Worm (Caenorhabditis elegans) whole organism, early embryonic: ENCODE measurements around the gene slfl-5.

ENCODE experiments used
- B0310.2 ChIP-seq: sonication (generic microtip); optimal IDR thresholded peaks from 2 replicates; lab custom pipeline; 2016; ENCODE audit warnings: mild to moderate bottlenecking, missing genetic modification characterization, missing compliant biosample characterization
- F13C5.2 ChIP-seq: sonication (generic microtip); optimal IDR thresholded peaks from 2 replicates; lab custom pipeline; 2017; ENCODE audit warnings: mild to moderate bottlenecking, missing genetic modification characterization, inconsistent platforms, missing compliant biosample characterization
- aly-1 ChIP-seq: sonication (generic microtip); optimal IDR thresholded peaks from 2 replicates; lab custom pipeline; 2016; ENCODE audit warnings: missing genetic modification characterization, missing compliant biosample characterization
- ama-1 ChIP-seq: fragments of 150-350 bp; optimal IDR thresholded peaks from 2 replicates; lab custom pipeline; 2014
- ceh-13 ChIP-seq: fragments of 200-800 bp; sonication (Bioruptor generic); optimal IDR thresholded peaks from 2 replicates; lab custom pipeline; 2018; ENCODE audit warnings: mild to moderate bottlenecking, missing genetic modification characterization, missing compliant biosample characterization
- ceh-36 ChIP-seq: sonication (generic microtip); optimal IDR thresholded peaks from 2 replicates; lab custom pipeline; 2016; ENCODE audit warnings: missing genetic modification characterization, inconsistent platforms, missing compliant biosample characterization
- ets-7 ChIP-seq: sonication (generic microtip); optimal IDR thresholded peaks from 2 replicates; lab custom pipeline; 2016; ENCODE audit warnings: missing genotype, missing genetic modification characterization, missing compliant biosample characterization
- flt-1 ChIP-seq: fragments of 200-800 bp; sonication (Bioruptor generic); IDR thresholded peaks from 2 replicates; pipeline ENCODE4 v1.3.6; 2022; ENCODE audit warnings: missing genetic modification characterization, missing compliant biosample characterization
- hmbx-1 ChIP-seq: sonication (generic microtip); optimal IDR thresholded peaks from 2 replicates; lab custom pipeline; 2016; ENCODE audit warnings: mild to moderate bottlenecking, missing genetic modification characterization, missing compliant biosample characterization
- hmg-4 ChIP-seq: fragments of 200-800 bp; sonication (Bioruptor generic); optimal IDR thresholded peaks from 2 replicates; lab custom pipeline; 2018; ENCODE audit warnings: mild to moderate bottlenecking, missing genetic modification characterization, missing compliant biosample characterization
- hnd-1 ChIP-seq: sonication (generic microtip); optimal IDR thresholded peaks from 2 replicates; lab custom pipeline; 2016; ENCODE audit warnings: missing genetic modification characterization, missing compliant biosample characterization
- pes-1 ChIP-seq: fragments of 200-800 bp; sonication (Bioruptor generic); IDR thresholded peaks from 2 replicates; pipeline ENCODE4 v1.3.6; 2022; ENCODE audit warnings: missing genetic modification reagents, missing genetic modification characterization, missing compliant biosample characterization
- scrt-1 ChIP-seq: fragments of 200-800 bp; sonication (Bioruptor generic); IDR thresholded peaks from 2 replicates; pipeline ENCODE4 v1.3.6; 2022; ENCODE audit warnings: missing genetic modification characterization, missing compliant biosample characterization
- sea-1 ChIP-seq: fragments of 200-800 bp; sonication (Bioruptor generic); conservative IDR thresholded peaks from 2 replicates; pipeline ENCODE4 v1.3.6; 2022; ENCODE audit warnings: missing genetic modification characterization, missing compliant biosample characterization
- tbx-11 ChIP-seq: fragments of 200-800 bp; sonication (Bioruptor generic); IDR thresholded peaks from 2 replicates; pipeline ENCODE4 v1.3.6; 2022; ENCODE audit warnings: missing genetic modification characterization, missing compliant biosample characterization
- tbx-37 ChIP-seq: fragments of 200-800 bp; sonication (Bioruptor generic); conservative IDR thresholded peaks from 2 replicates; pipeline ENCODE4 v1.3.6; 2022; ENCODE audit warnings: missing genetic modification reagents, missing genetic modification characterization, missing compliant biosample characterization
- tra-4 ChIP-seq: sonication (generic microtip); optimal IDR thresholded peaks from 2 replicates; lab custom pipeline; 2017; ENCODE audit warnings: missing genetic modification characterization, missing compliant biosample characterization

slfl-5 gene

ce11 chrV:12197748-12198147, 47.1 kb downstream of the slfl-5 start:
- TF ChIP-seq tbx-37 (GFP tag; lab: Robert Waterston, UW), result no peak
- TF ChIP-seq flt-1 (GFP tag; lab: Robert Waterston, UW), result no peak
- no peak for TF ChIP-seq ama-1 (lab: Kevin White, UChicago)
- TF ChIP-seq scrt-1 (GFP tag; lab: Robert Waterston, UW), result no peak
- TF ChIP-seq pes-1 (GFP tag; lab: Robert Waterston, UW), result no peak
- no peak for TF ChIP-seq hnd-1 (tag; lab: Kevin White, UChicago)
- TF ChIP-seq hmbx-1 (tag; lab: Kevin White, UChicago), result no peak
- no peak for TF ChIP-seq B0310.2 (tag; lab: Kevin White, UChicago)
- TF ChIP-seq hmg-4 (GFP tag; lab: Kevin White, UChicago), result no peak
- TF ChIP-seq aly-1, result no peak
- TF ChIP-seq ets-7 (tag; lab: Kevin White, UChicago), result no peak
- TF ChIP-seq ceh-13, result no peak
- no peak for TF ChIP-seq F13C5.2 (tag; lab: Kevin White, UChicago)
- no peak for TF ChIP-seq tra-4 (tag; lab: Kevin White, UChicago)
- no peak for TF ChIP-seq tbx-11 (GFP tag; lab: Robert Waterston, UW)
- no peak for TF ChIP-seq ceh-36 (tag; lab: Kevin White, UChicago)
- TF ChIP-seq sea-1, result no peak

ce11 chrV:12196659-12197058, 48.2 kb downstream of the slfl-5 start:
- TF ChIP-seq ceh-36 (tag; lab: Kevin White, UChicago), result no peak
- TF ChIP-seq F13C5.2 (tag; lab: Kevin White, UChicago), result no peak
- TF ChIP-seq sea-1, result no peak
- TF ChIP-seq pes-1 (GFP tag; lab: Robert Waterston, UW), result no peak
- no peak for TF ChIP-seq flt-1 (GFP tag; lab: Robert Waterston, UW)
- no peak for TF ChIP-seq hmbx-1 (tag; lab: Kevin White, UChicago)
- no peak for TF ChIP-seq hnd-1 (tag; lab: Kevin White, UChicago)
- no peak for TF ChIP-seq hmg-4 (GFP tag; lab: Kevin White, UChicago)
- no peak for TF ChIP-seq ceh-13
- TF ChIP-seq aly-1, result no peak
- TF ChIP-seq ets-7 (tag; lab: Kevin White, UChicago), result no peak
- no peak for TF ChIP-seq tbx-37 (GFP tag; lab: Robert Waterston, UW)

ce11 chrV:12195845-12196244, 49.0 kb downstream of the slfl-5 start, which contains the start of gene ZK836.3:
ZK836.3 (minus strand) TSS chrV:12195945.
- TF ChIP-seq aly-1 (no peak), ceh-13 (no peak), ama-1 (lab: Kevin White, UChicago) (no peak), flt-1 (GFP tag; lab: Robert Waterston, UW) (no peak), tbx-37 (GFP tag; lab: Robert Waterston, UW) (no peak), ets-7 (tag; lab: Kevin White, UChicago) (no peak), tbx-11 (GFP tag; lab: Robert Waterston, UW) (no peak), pes-1 (GFP tag; lab: Robert Waterston, UW) (no peak), hnd-1 (tag; lab: Kevin White, UChicago) (no peak), B0310.2 (tag; lab: Kevin White, UChicago) (no peak)

ce11 chrV:12194275-12194674, 50.6 kb downstream of the slfl-5 start, which contains the start of gene ogdh-2:
ogdh-2 (plus strand) TSS chrV:12194507.
- TF ChIP-seq hnd-1 (tag; lab: Kevin White, UChicago), result no peak
- TF ChIP-seq sea-1, result no peak

ce11 chrV:12192129-12192528, 52.7 kb downstream of the slfl-5 start, which contains the start of gene rnp-1:
rnp-1 (plus strand) TSS chrV:12192273.
- TF ChIP-seq hmbx-1 (tag; lab: Kevin White, UChicago), result no peak
- no peak for TF ChIP-seq ceh-36 (tag; lab: Kevin White, UChicago)
- no peak for TF ChIP-seq sea-1
- no peak for TF ChIP-seq tbx-37 (GFP tag; lab: Robert Waterston, UW)
- no peak for TF ChIP-seq ets-7 (tag; lab: Kevin White, UChicago)
- no peak for TF ChIP-seq hmg-4 (GFP tag; lab: Kevin White, UChicago)
- no peak for TF ChIP-seq pes-1 (GFP tag; lab: Robert Waterston, UW)
- TF ChIP-seq tbx-11 (GFP tag; lab: Robert Waterston, UW), result no peak
- no peak for TF ChIP-seq flt-1 (GFP tag; lab: Robert Waterston, UW)
- no peak for TF ChIP-seq aly-1
- TF ChIP-seq ama-1 (lab: Kevin White, UChicago), result no peak
- TF ChIP-seq tra-4 (tag; lab: Kevin White, UChicago), result no peak
- TF ChIP-seq ceh-13, result no peak
- TF ChIP-seq scrt-1 (GFP tag; lab: Robert Waterston, UW), result no peak
- no peak for TF ChIP-seq B0310.2 (tag; lab: Kevin White, UChicago)
- no peak for TF ChIP-seq hnd-1 (tag; lab: Kevin White, UChicago)
